Fruit fly (Drosophila melanogaster) whole organism, prepupa: ENCODE data around the gene erm.

Experiments used
- Blimp-1 ChIP-seq: fragments of 200-800 bp; sonication (Bioruptor generic); optimal IDR thresholded peaks from 3 replicates; lab custom pipeline; 2017; ENCODE audit warnings: missing biosample characterization, missing genetic modification characterization, mild to moderate bottlenecking, moderate library complexity, missing genetic modification reagents
- CG10669 ChIP-seq: fragments of 200-800 bp; sonication (Bioruptor generic); optimal IDR thresholded peaks from 3 replicates; lab custom pipeline; 2018; ENCODE audit warnings: missing biosample characterization, mild to moderate bottlenecking, missing genetic modification characterization, moderate library complexity
- CG11294 ChIP-seq: fragments of 200-800 bp; sonication (Bioruptor generic); IDR thresholded peaks from 2 replicates; pipeline ENCODE4 v1.3.6; 2022; ENCODE audit warnings: missing biosample characterization, missing genetic modification characterization
- CG15336 ChIP-seq: fragments of 200-800 bp; sonication (Bioruptor generic); IDR thresholded peaks from 2 replicates; pipeline ENCODE4 v1.3.6; 2022; ENCODE audit warnings: missing biosample characterization, missing genetic modification characterization
- CG3032 ChIP-seq: fragments of 200-800 bp; optimal IDR thresholded peaks from 2 replicates; lab custom pipeline; 2019; ENCODE audit warnings: missing biosample characterization, mild to moderate bottlenecking, missing genetic modification characterization, moderate library complexity
- CG31627 ChIP-seq: fragments of 200-800 bp; sonication (Bioruptor generic); optimal IDR thresholded peaks from 3 replicates; lab custom pipeline; 2016; ENCODE audit warnings: missing biosample characterization, missing genetic modification characterization
- CG32006 ChIP-seq: fragments of 200-800 bp; sonication (Bioruptor generic); optimal IDR thresholded peaks from 3 replicates; lab custom pipeline; 2017; ENCODE audit warnings: missing biosample characterization, mild to moderate bottlenecking, missing genetic modification characterization
- CG4318 ChIP-seq: fragments of 200-800 bp; sonication (Bioruptor generic); optimal IDR thresholded peaks from 3 replicates; lab custom pipeline; 2017; ENCODE audit warnings: missing biosample characterization, mild to moderate bottlenecking, missing genetic modification characterization
- CG6276 ChIP-seq: fragments of 200-800 bp; sonication (Bioruptor generic); optimal IDR thresholded peaks from 2 replicates; lab custom pipeline; 2017; ENCODE audit warnings: missing biosample characterization, mild to moderate bottlenecking, missing genetic modification characterization
- CG6792 ChIP-seq: fragments of 200-800 bp; sonication (Bioruptor generic); optimal IDR thresholded peaks from 3 replicates; lab custom pipeline; 2016; ENCODE audit warnings: missing biosample characterization, missing genetic modification characterization
- CG6808 ChIP-seq: fragments of 200-800 bp; sonication (Bioruptor generic); optimal IDR thresholded peaks from 3 replicates; lab custom pipeline; 2017; ENCODE audit warnings: missing biosample characterization, missing genetic modification characterization, mild to moderate bottlenecking, moderate library complexity, missing genetic modification reagents
- CG7368 ChIP-seq: fragments of 200-800 bp; sonication (Bioruptor generic); optimal IDR thresholded peaks from 3 replicates; lab custom pipeline; 2016; ENCODE audit warnings: missing biosample characterization, missing genetic modification characterization
- CG8119 ChIP-seq: fragments of 200-800 bp; sonication (Bioruptor generic); IDR thresholded peaks from 3 replicates; pipeline ENCODE4 v1.3.6; 2022; ENCODE audit warnings: missing biosample characterization, missing genetic modification characterization
- CG9139 ChIP-seq: fragments of 200-800 bp; sonication (Bioruptor generic); optimal IDR thresholded peaks from 3 replicates; lab custom pipeline; 2017; ENCODE audit warnings: missing biosample characterization, mild to moderate bottlenecking, missing genetic modification characterization
- Eip78C ChIP-seq: fragments of 200-800 bp; sonication (Bioruptor generic); peaks from one replicate; lab custom pipeline; 2016; ENCODE audit warnings: missing biosample characterization, missing genetic modification characterization
- Eip93F ChIP-seq: fragments of 200-800 bp; sonication (Bioruptor generic); optimal IDR thresholded peaks from 2 replicates; lab custom pipeline; 2016; ENCODE audit warnings: missing biosample characterization, mild to moderate bottlenecking, missing genetic modification characterization
- Ets21C ChIP-seq: fragments of 200-800 bp; sonication (Bioruptor generic); optimal IDR thresholded peaks from 3 replicates; lab custom pipeline; 2016; ENCODE audit warnings: missing biosample characterization, missing genetic modification characterization
- Gug ChIP-seq: fragments of 200-800 bp; sonication (Bioruptor generic); IDR thresholded peaks from 2 replicates; pipeline ENCODE4 v1.3.6; 2022; ENCODE audit warnings: missing biosample characterization, missing genetic modification characterization
- Hr38 ChIP-seq: sonication (Bioruptor generic); optimal IDR thresholded peaks from 2 replicates; lab custom pipeline; 2016; ENCODE audit warnings: missing biosample characterization, missing genetic modification characterization
- Hr39 ChIP-seq: fragments of 200-800 bp; sonication (Bioruptor generic); optimal IDR thresholded peaks from 2 replicates; lab custom pipeline; 2016; ENCODE audit warnings: missing biosample characterization, missing genetic modification characterization
- Hr4 ChIP-seq: fragments of 200-800 bp; sonication (Bioruptor generic); optimal IDR thresholded peaks from 3 replicates; lab custom pipeline; 2016; ENCODE audit warnings: missing biosample characterization, missing genetic modification characterization
- Lpt ChIP-seq: fragments of 200-800 bp; sonication (Bioruptor generic); optimal IDR thresholded peaks from 3 replicates; lab custom pipeline; 2016; ENCODE audit warnings: missing biosample characterization, missing genetic modification characterization
- Met ChIP-seq: fragments of 200-800 bp; sonication (Bioruptor generic); optimal IDR thresholded peaks from 3 replicates; lab custom pipeline; 2016; ENCODE audit warnings: missing biosample characterization, missing genetic modification characterization
- OdsH ChIP-seq: fragments of 200-800 bp; sonication (Bioruptor generic); optimal IDR thresholded peaks from 3 replicates; lab custom pipeline; 2016; ENCODE audit warnings: missing biosample characterization, missing genetic modification characterization
- achi ChIP-seq: fragments of 200-800 bp; sonication (Bioruptor generic); optimal IDR thresholded peaks from 3 replicates; lab custom pipeline; 2016; ENCODE audit warnings: missing biosample characterization, missing genetic modification characterization
- cyc ChIP-seq: fragments of 200-800 bp; sonication (Bioruptor generic); optimal IDR thresholded peaks from 3 replicates; lab custom pipeline; 2016; ENCODE audit warnings: missing biosample characterization, missing genetic modification characterization
- dsx ChIP-seq: fragments of 200-800 bp; optimal IDR thresholded peaks from 3 replicates; lab custom pipeline; 2019; ENCODE audit warnings: missing biosample characterization, mild to moderate bottlenecking, missing genetic modification characterization, moderate library complexity; ENCODE audit not compliant: poor library complexity, severe bottlenecking
- eg ChIP-seq: fragments of 200-800 bp; sonication (Bioruptor generic); IDR thresholded peaks from 3 replicates; pipeline ENCODE4 v1.3.6; 2022; ENCODE audit warnings: missing biosample characterization, missing genetic modification characterization
- esn ChIP-seq: fragments of 200-800 bp; sonication (Bioruptor generic); optimal IDR thresholded peaks from 2 replicates; lab custom pipeline; 2016; ENCODE audit warnings: missing biosample characterization, mild to moderate bottlenecking, missing genetic modification characterization, moderate library complexity
- fd59A ChIP-seq: fragments of 200-800 bp; sonication (Bioruptor generic); optimal IDR thresholded peaks from 2 replicates; lab custom pipeline; 2017; ENCODE audit warnings: missing biosample characterization, mild to moderate bottlenecking, missing genetic modification characterization, missing genetic modification reagents
- fkh ChIP-seq: fragments of 200-800 bp; sonication (Bioruptor generic); optimal IDR thresholded peaks from 3 replicates; lab custom pipeline; 2017; ENCODE audit warnings: missing biosample characterization, mild to moderate bottlenecking, missing genetic modification characterization, moderate library complexity
- lz ChIP-seq: fragments of 200-800 bp; sonication (Bioruptor generic); optimal IDR thresholded peaks from 3 replicates; lab custom pipeline; 2016; ENCODE audit warnings: missing biosample characterization, missing genetic modification characterization
- salr ChIP-seq, 2 experiments: fragments of 200-800 bp; sonication (Bioruptor generic); optimal IDR thresholded peaks; 3 replicates each; lab custom pipeline; 2016 to 2018; ENCODE audit warnings: missing biosample characterization in 2 of 2, missing genetic modification characterization in 2 of 2, mild to moderate bottlenecking in 1 of 2
- ss ChIP-seq, 2 experiments: fragments of 200-800 bp; sonication (Bioruptor generic); optimal IDR thresholded peaks; 2 replicates in 1 of 2; 3 replicates in 1 of 2; lab custom pipeline; 2017 to 2018; ENCODE audit warnings: mild to moderate bottlenecking in 2 of 2, missing biosample characterization in 2 of 2, missing genetic modification characterization in 2 of 2, moderate library complexity in 1 of 2
- topi ChIP-seq: fragments of 200-800 bp; sonication (Bioruptor generic); optimal IDR thresholded peaks from 3 replicates; lab custom pipeline; 2016; ENCODE audit warnings: missing biosample characterization, missing genetic modification characterization

erm gene

DNA sequence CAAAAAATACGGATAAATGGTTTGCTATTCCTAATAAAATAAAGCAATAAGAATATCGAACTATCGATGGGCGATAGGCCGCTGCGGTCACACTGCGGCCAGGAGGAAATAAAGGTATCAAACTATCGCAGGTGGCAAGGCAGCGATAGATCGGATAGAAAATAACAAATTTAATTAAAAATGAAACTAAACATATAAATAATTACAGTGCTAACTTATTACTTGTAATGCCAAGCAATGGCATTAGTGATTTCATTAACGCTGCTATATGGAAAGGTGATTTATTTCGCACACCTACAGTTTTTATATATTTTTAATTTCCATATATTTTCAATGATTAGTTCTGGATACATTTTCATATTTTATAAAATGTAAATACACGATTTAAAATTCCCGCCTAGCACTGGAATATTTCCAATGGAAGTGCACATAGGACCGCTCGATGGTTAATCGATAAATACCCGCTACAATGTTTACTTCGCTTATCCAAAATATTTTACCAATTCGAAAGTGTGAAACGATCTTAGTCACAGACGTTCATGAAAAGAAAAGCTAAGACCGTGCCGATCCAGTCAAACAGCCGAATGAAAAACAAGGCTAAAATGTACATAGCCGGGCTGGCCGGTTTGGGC is 10.7 kb upstream of the erm start, which contains the start of the genes CG15356 and CG15362:
Gene CG15356 (minus strand): TSS at position 48 of the 632 bp plus-strand sequence.
Gene CG15362 (plus strand): TSS at position 469 of the 632 bp plus-strand sequence.
- TF ChIP-seq Gug (GFP tag; lab: Robert Waterston, UW) (no peak), Ets21C (GFP tag; lab: Kevin White, UChicago) (no peak), Hr39 (GFP tag; lab: Kevin White, UChicago) (peak; percentile 37), Hr4 (GFP tag; lab: Kevin White, UChicago) (peak; percentile 31), CG32006 (GFP tag; lab: Kevin White, UChicago) (peak; percentile 18), cyc (GFP tag; lab: Kevin White, UChicago) (peak; percentile 39), eg (0 out of 3 replicates have a peak, but pooled peaks have one; percentile 17), CG9139 (GFP tag; lab: Kevin White, UChicago) (no peak), dsx (GFP tag; lab: Kevin White, UChicago) (peak; percentile 92), CG11294 (GFP tag; lab: Robert Waterston, UW) (no peak), Eip78C (GFP tag; lab: Kevin White, UChicago) (peak; percentile 66), CG31627 (peak; percentile 29), Eip93F (GFP tag; lab: Kevin White, UChicago) (peak; percentile 57), lz (GFP tag; lab: Kevin White, UChicago) (peak; percentile 29), topi (GFP tag; lab: Kevin White, UChicago) (peak; percentile 55), esn (GFP tag; lab: Kevin White, UChicago) (peak; percentile 46), CG3032 (tag; lab: Kevin White, UChicago) (peak; percentile 42), CG8119 (GFP tag; lab: Robert Waterston, UW) (0 out of 3 replicates have a peak, but pooled peaks have one; percentile 30)

dm6 chr2L:1979196-1979818 is 9.1 kb upstream of the erm start:
- no peak for TF ChIP-seq Met (GFP tag; lab: Kevin White, UChicago)
- no peak for TF ChIP-seq Lpt (GFP tag; lab: Kevin White, UChicago)
- no peak for TF ChIP-seq Blimp-1
- TF ChIP-seq salr (GFP tag; optimal IDR thresholded peaks at IDR 0.05; lab: Kevin White, UChicago): no peak
- no peak for TF ChIP-seq CG6808 (GFP tag; lab: Kevin White, UChicago)
- no peak for TF ChIP-seq CG10669 (GFP tag; lab: Kevin White, UChicago)
- no peak for TF ChIP-seq OdsH (GFP tag; lab: Kevin White, UChicago)
- no peak for TF ChIP-seq fd59A (GFP tag; lab: Kevin White, UChicago)
- TF ChIP-seq ss (GFP tag; optimal IDR thresholded peaks at IDR 0.05; lab: Kevin White, UChicago): no peak
- TF ChIP-seq achi (GFP tag; lab: Kevin White, UChicago): no peak
- TF ChIP-seq CG11294 (GFP tag; lab: Robert Waterston, UW): no peak
- no peak for TF ChIP-seq CG6276 (GFP tag; lab: Kevin White, UChicago)
- no peak for TF ChIP-seq Hr38
- TF ChIP-seq esn (GFP tag; lab: Kevin White, UChicago): no peak
- TF ChIP-seq CG6792 (GFP tag; lab: Kevin White, UChicago): no peak
- no peak for TF ChIP-seq CG7368
- no peak for TF ChIP-seq Hr39 (GFP tag; lab: Kevin White, UChicago)
- TF ChIP-seq, all 60 proteins: peak for 0

dm6 chr2L:1975473-1975872 is 5.3 kb upstream of the erm start:
- no peak for TF ChIP-seq Ets21C (GFP tag; lab: Kevin White, UChicago)
- TF ChIP-seq fkh: no peak
- TF ChIP-seq CG4318 (GFP tag; lab: Kevin White, UChicago): no peak
- no peak for TF ChIP-seq CG15336 (GFP tag; lab: Robert Waterston, UW)
- TF ChIP-seq salr (GFP tag; optimal IDR thresholded peaks at IDR 0.05; lab: Kevin White, UChicago): no peak
